Worm (Caenorhabditis elegans) whole organism, young adult: ENCODE results near the gene apt-9.

Experiments used
- ceh-40 ChIP-seq: fragments of 200-800 bp; sonication (Bioruptor generic); IDR thresholded peaks from 2 replicates; pipeline ENCODE4 v1.3.6; 2022; ENCODE audit warnings: missing genetic modification characterization, missing compliant biosample characterization
- ceh-58 ChIP-seq: fragments of 200-800 bp; sonication (Bioruptor generic); IDR thresholded peaks from 2 replicates; pipeline ENCODE4 v1.3.6; 2022; ENCODE audit warnings: missing genetic modification characterization, missing compliant biosample characterization
- nhr-90 ChIP-seq: sonication (generic microtip); optimal IDR thresholded peaks from 2 replicates; lab custom pipeline; 2016; ENCODE audit warnings: missing genotype, mild to moderate bottlenecking, missing genetic modification characterization, missing compliant biosample characterization

- no peak for TF ChIP-seq nhr-90 (tag; lab: Kevin White, UChicago)
- TF ChIP-seq ceh-58: no peak
- no peak for TF ChIP-seq ceh-40 (GFP tag; lab: Robert Waterston, UW)
Measured at ce11 chrX:11098086-11098485, 29.8 kb downstream of the apt-9 start, which contains the start of gene W02H3.3.
